Worm (Caenorhabditis elegans) whole organism, L2 larva: ENCODE results near the gene F34D10.4.

Experiments used
- R02D3.7 ChIP-seq: fragments of 150-350 bp; optimal IDR thresholded peaks from 2 replicates; lab custom pipeline; 2014; ENCODE audit warnings: missing biosample characterization, missing genetic modification characterization
- blmp-1 ChIP-seq: sonication (generic microtip); optimal IDR thresholded peaks from 2 replicates; lab custom pipeline; 2017; ENCODE audit warnings: missing genetic modification characterization, mild to moderate bottlenecking, missing compliant biosample characterization, antibody characterized with exemption, moderate library complexity; ENCODE audit not compliant: insufficient read depth
- egl-27 ChIP-seq: sonication (generic microtip); optimal IDR thresholded peaks from 3 replicates; lab custom pipeline; 2017; ENCODE audit warnings: missing biosample characterization, missing genetic modification reagents, missing genetic modification characterization
- elt-3 ChIP-seq: sonication (generic microtip); optimal IDR thresholded peaks from 2 replicates; lab custom pipeline; 2017; ENCODE audit warnings: missing biosample characterization, missing genetic modification characterization
- lin-11 ChIP-seq: fragments of 150-350 bp; sonication (generic microtip); optimal IDR thresholded peaks from 2 replicates; lab custom pipeline; 2014; ENCODE audit warnings: missing biosample characterization, missing genetic modification characterization, inconsistent platforms, mixed read lengths
- lsy-2 ChIP-seq, 2 experiments: fragments of 150-350 bp in 1 of 2; sonication (generic microtip) in 1 of 2; optimal IDR thresholded peaks; 2 replicates each; lab custom pipeline; 2014 to 2017; ENCODE audit warnings: missing biosample characterization in 2 of 2, missing genetic modification characterization in 2 of 2
- mdl-1 ChIP-seq, 2 experiments: fragments of 150-350 bp in 1 of 2; sonication (generic microtip) in 1 of 2; optimal IDR thresholded peaks; 2 replicates each; lab custom pipeline; 2017; ENCODE audit warnings: missing biosample characterization in 2 of 2, missing genetic modification characterization in 2 of 2
- nhr-25 ChIP-seq: fragments of 150-350 bp; sonication (generic microtip); optimal IDR thresholded peaks from 3 replicates; lab custom pipeline; 2014; ENCODE audit warnings: missing biosample characterization, missing genetic modification characterization
- nhr-77 ChIP-seq: fragments of 150-350 bp; optimal IDR thresholded peaks from 2 replicates; lab custom pipeline; 2014; ENCODE audit warnings: missing biosample characterization, missing genetic modification characterization
- unc-62 ChIP-seq: fragments of 150-350 bp; optimal IDR thresholded peaks from 2 replicates; lab custom pipeline; 2014; ENCODE audit warnings: missing biosample characterization, missing genetic modification reagents, missing genetic modification characterization

- TF ChIP-seq lin-11 (tag; lab: Kevin White, UChicago): no peak
- TF ChIP-seq mdl-1 (tag; optimal IDR thresholded peaks at IDR 0.05; lab: Kevin White, UChicago): no peak
- TF ChIP-seq egl-27 (tag; lab: Kevin White, UChicago): no peak
- TF ChIP-seq blmp-1 (tag; lab: Kevin White, UChicago): no peak
- TF ChIP-seq lsy-2 (tag; optimal IDR thresholded peaks at IDR 0.05; lab: Kevin White, UChicago): no peak
- no peak for TF ChIP-seq nhr-77 (tag; lab: Kevin White, UChicago)
- TF ChIP-seq elt-3 (tag; lab: Kevin White, UChicago): no peak
- TF ChIP-seq nhr-25 (tag; lab: Kevin White, UChicago): no peak
- TF ChIP-seq R02D3.7 (tag; lab: Kevin White, UChicago): no peak
- no peak for TF ChIP-seq unc-62 (GFP tag; lab: Kevin White, UChicago)
Measured at ce11 chrIII:3738331-3738730, 1.9 kb downstream of the F34D10.4 start.
